Fruit fly (Drosophila melanogaster): ENCODE results near the gene CG31675.

- TF ChIP-seq CTCF (optimal IDR thresholded peaks at IDR 0.05) (no peak), CG8478 (optimal IDR thresholded peaks at IDR 0.05) (no peak)
Observed at dm6 chr2L:20868921-20869320, 1.4 kb downstream of the CG31675 start.

Data from S2 (cell line).